Fruit fly (Drosophila melanogaster) whole organism, wandering third instar larva: ENCODE data around the gene CG31804.
A peak's percentile ranks its signal among the peaks of the same experiment; 100 is the strongest.

Experiments used
- Abd-B ChIP-seq: fragments of >200 bp; optimal IDR thresholded peaks from 2 replicates; lab custom pipeline; 2017; ENCODE audit warnings: missing biosample characterization, missing genetic modification characterization
- CG32264 ChIP-seq: fragments of 200-800 bp; sonication (Bioruptor generic); optimal IDR thresholded peaks from 2 replicates; lab custom pipeline; 2016; ENCODE audit warnings: missing biosample characterization, missing genetic modification characterization
- CG9705 ChIP-seq: fragments of 200-800 bp; sonication (Bioruptor generic); optimal IDR thresholded peaks from 2 replicates; lab custom pipeline; 2018; ENCODE audit warnings: missing biosample characterization, mild to moderate bottlenecking, missing genetic modification characterization
- CrebA ChIP-seq: fragments of 200-800 bp; sonication (Bioruptor generic); optimal IDR thresholded peaks from 2 replicates; lab custom pipeline; 2016; ENCODE audit warnings: missing biosample characterization, mild to moderate bottlenecking, missing genetic modification characterization, borderline replicate concordance
- Dfd ChIP-seq: fragments of >200 bp; optimal IDR thresholded peaks from 2 replicates; lab custom pipeline; 2017; ENCODE audit warnings: missing biosample characterization, missing genetic modification characterization
- Dif ChIP-seq: fragments of 200-275, 200-300 bp; sonication (Bioruptor generic); optimal IDR thresholded peaks from 2 replicates; lab custom pipeline; 2018; ENCODE audit warnings: missing biosample characterization, missing genetic modification characterization; ENCODE audit not compliant: partially characterized antibody
- HLH106 ChIP-seq: fragments of 200-800 bp; optimal IDR thresholded peaks from 3 replicates; lab custom pipeline; 2019; ENCODE audit warnings: missing biosample characterization, mild to moderate bottlenecking, missing genetic modification characterization, moderate library complexity
- Hnf4 ChIP-seq: fragments of 200-800 bp; sonication (Bioruptor generic); optimal IDR thresholded peaks from 2 replicates; lab custom pipeline; 2016; ENCODE audit warnings: missing biosample characterization, mild to moderate bottlenecking, missing genetic modification characterization
- Hr83 ChIP-seq: fragments of 200-300 bp; sonication (Bioruptor generic); optimal IDR thresholded peaks from 2 replicates; lab custom pipeline; 2016; ENCODE audit warnings: missing biosample characterization, mild to moderate bottlenecking, missing genetic modification characterization, moderate library complexity; ENCODE audit not compliant: poor library complexity, severe bottlenecking
- Jra ChIP-seq: sonication (Bioruptor generic); optimal IDR thresholded peaks from 2 replicates; lab custom pipeline; 2016; ENCODE audit warnings: missing biosample characterization, missing genetic modification characterization
- Myc ChIP-seq: fragments of >200 bp; optimal IDR thresholded peaks from 2 replicates; lab custom pipeline; 2017
- N ChIP-seq: fragments of >200 bp; optimal IDR thresholded peaks from 2 replicates; lab custom pipeline; 2018; ENCODE audit warnings: missing biosample characterization, missing external identifiers, missing genetic modification characterization
- OdsH ChIP-seq: fragments of 200-800 bp; sonication (Bioruptor generic); optimal IDR thresholded peaks from 2 replicates; lab custom pipeline; 2016; ENCODE audit warnings: missing biosample characterization, mild to moderate bottlenecking, missing genetic modification characterization
- Rel ChIP-seq, 2 experiments: fragments of 200-800 bp; sonication (Bioruptor generic) in 1 of 2; optimal IDR thresholded peaks; 2 replicates in 1 of 2; 3 replicates in 1 of 2; lab custom pipeline; 2016 to 2019; ENCODE audit warnings: mild to moderate bottlenecking in 2 of 2, missing biosample characterization in 2 of 2, missing genetic modification characterization in 2 of 2, moderate library complexity in 1 of 2
- Sp1 ChIP-seq: fragments of 200-800 bp; sonication (Bioruptor generic); optimal IDR thresholded peaks from 3 replicates; lab custom pipeline; 2019; ENCODE audit warnings: missing biosample characterization, mild to moderate bottlenecking, missing genetic modification characterization, moderate library complexity
- Vsx2 ChIP-seq: fragments of 200-300, 225-300 bp; sonication (Bioruptor generic); optimal IDR thresholded peaks from 2 replicates; lab custom pipeline; 2018; ENCODE audit warnings: missing biosample characterization, missing genetic modification characterization; ENCODE audit not compliant: partially characterized antibody
- br ChIP-seq: fragments of 200-800 bp; sonication (Bioruptor generic); optimal IDR thresholded peaks from 2 replicates; lab custom pipeline; 2016; ENCODE audit warnings: missing biosample characterization, missing genetic modification characterization
- dmrt93B ChIP-seq: fragments of 200-800 bp; sonication (Bioruptor generic); optimal IDR thresholded peaks from 2 replicates; lab custom pipeline; 2018; ENCODE audit warnings: missing biosample characterization, mild to moderate bottlenecking, missing genetic modification characterization
- dsf ChIP-seq: sonication (Bioruptor generic); optimal IDR thresholded peaks from 2 replicates; lab custom pipeline; 2016; ENCODE audit warnings: missing biosample characterization, missing genetic modification characterization, borderline replicate concordance
- ey ChIP-seq: fragments of 200-800 bp; sonication (Bioruptor generic); optimal IDR thresholded peaks from 2 replicates; lab custom pipeline; 2016; ENCODE audit warnings: missing biosample characterization, missing genetic modification characterization
- foxo ChIP-seq, 2 experiments: fragments of 200-800 bp; sonication (Bioruptor generic); optimal IDR thresholded peaks; 2 replicates in 1 of 2; 3 replicates in 1 of 2; lab custom pipeline; 2016 to 2017; ENCODE audit warnings: missing biosample characterization in 2 of 2, missing genetic modification characterization in 2 of 2
- fru ChIP-seq: fragments of 200-800 bp; sonication (Bioruptor generic); optimal IDR thresholded peaks from 3 replicates; lab custom pipeline; 2016; ENCODE audit warnings: missing biosample characterization, mild to moderate bottlenecking, missing genetic modification characterization
- h ChIP-seq: fragments of 200-800 bp; sonication (Bioruptor generic); optimal IDR thresholded peaks from 3 replicates; lab custom pipeline; 2016; ENCODE audit warnings: missing biosample characterization, mild to moderate bottlenecking, missing genetic modification characterization
- lola ChIP-seq: fragments of >200 bp; optimal IDR thresholded peaks from 2 replicates; lab custom pipeline; 2017; ENCODE audit warnings: missing biosample characterization, missing genetic modification characterization
- pan ChIP-seq: fragments of >200 bp; optimal IDR thresholded peaks from 2 replicates; lab custom pipeline; 2017
- psq ChIP-seq: fragments of 200-800 bp; sonication (Bioruptor generic); optimal IDR thresholded peaks from 3 replicates; lab custom pipeline; 2017; ENCODE audit warnings: missing biosample characterization, mild to moderate bottlenecking, missing genetic modification characterization, moderate library complexity
- rgr ChIP-seq: fragments of 200-800 bp; sonication (Bioruptor generic); optimal IDR thresholded peaks from 3 replicates; lab custom pipeline; 2016; ENCODE audit warnings: missing biosample characterization, mild to moderate bottlenecking, missing genetic modification characterization
- sv ChIP-seq: fragments of 200-800 bp; sonication (Bioruptor generic); optimal IDR thresholded peaks from 3 replicates; lab custom pipeline; 2016; ENCODE audit warnings: missing biosample characterization, missing genetic modification characterization
- tai ChIP-seq: sonication (Bioruptor generic); optimal IDR thresholded peaks from 2 replicates; lab custom pipeline; 2016; ENCODE audit warnings: missing biosample characterization, missing genetic modification characterization
- usp ChIP-seq: fragments of >200 bp; optimal IDR thresholded peaks from 2 replicates; lab custom pipeline; 2017; ENCODE audit warnings: missing biosample characterization, missing genetic modification characterization
- woc ChIP-seq: sonication (Bioruptor generic); optimal IDR thresholded peaks from 2 replicates; lab custom pipeline; 2016; ENCODE audit warnings: missing biosample characterization, mild to moderate bottlenecking, missing genetic modification characterization

Gene CG31804

DNA sequence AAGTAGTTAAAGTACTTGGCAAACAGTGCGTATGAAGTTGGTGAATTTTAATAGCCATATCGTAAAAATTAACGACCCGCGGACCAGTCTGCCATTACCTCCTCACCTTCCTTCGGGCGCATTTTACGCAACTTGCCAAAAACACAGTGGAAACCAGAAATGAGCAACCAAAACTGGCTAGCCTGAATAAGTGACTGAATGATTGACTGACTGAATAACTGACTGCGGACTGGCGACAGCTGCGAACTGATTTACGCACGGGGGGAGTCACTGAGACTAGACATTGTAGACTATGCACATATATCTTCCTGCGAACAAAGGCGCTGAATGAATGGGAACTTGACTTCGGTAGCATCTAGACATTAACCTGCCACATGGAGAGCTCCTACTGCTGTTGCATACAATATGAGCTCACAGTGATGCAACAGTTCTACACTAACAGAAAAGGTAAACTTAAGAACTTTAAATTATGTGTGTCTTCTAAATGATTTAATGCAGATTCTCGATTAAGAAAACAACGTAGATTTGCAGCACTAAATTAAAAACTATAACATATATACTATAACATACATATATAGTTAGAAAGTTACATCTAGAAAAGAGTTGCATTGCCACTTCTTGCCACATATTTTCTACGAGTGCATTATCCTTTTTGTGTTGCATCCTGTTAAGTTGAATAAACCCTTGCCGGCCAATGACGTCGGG is 12.8 kb downstream of the CG31804 start:
- TF ChIP-seq CG32264 (GFP tag; lab: Kevin White, UChicago), result no peak
- TF ChIP-seq lola (GFP tag; lab: Kevin White, UChicago), result no peak
- no peak for TF ChIP-seq CrebA
- no peak for TF ChIP-seq sv (GFP tag; lab: Kevin White, UChicago)
- no peak for TF ChIP-seq Myc (lab: Kevin White, UChicago)
- no peak for TF ChIP-seq OdsH
- TF ChIP-seq N (GFP tag; lab: Kevin White, UChicago), result no peak
- no peak for TF ChIP-seq Dif
- TF ChIP-seq psq (GFP tag; lab: Kevin White, UChicago), result no peak
- TF ChIP-seq rgr (GFP tag; lab: Kevin White, UChicago), result no peak
- no peak for TF ChIP-seq Rel (GFP tag; optimal IDR thresholded peaks at IDR 0.05; lab: Kevin White, UChicago)
- no peak for TF ChIP-seq Rel (tag; optimal IDR thresholded peaks at IDR 0.05; lab: Kevin White, UChicago)
- no peak for TF ChIP-seq woc (GFP tag; lab: Kevin White, UChicago)
- no peak for TF ChIP-seq CG9705

DNA sequence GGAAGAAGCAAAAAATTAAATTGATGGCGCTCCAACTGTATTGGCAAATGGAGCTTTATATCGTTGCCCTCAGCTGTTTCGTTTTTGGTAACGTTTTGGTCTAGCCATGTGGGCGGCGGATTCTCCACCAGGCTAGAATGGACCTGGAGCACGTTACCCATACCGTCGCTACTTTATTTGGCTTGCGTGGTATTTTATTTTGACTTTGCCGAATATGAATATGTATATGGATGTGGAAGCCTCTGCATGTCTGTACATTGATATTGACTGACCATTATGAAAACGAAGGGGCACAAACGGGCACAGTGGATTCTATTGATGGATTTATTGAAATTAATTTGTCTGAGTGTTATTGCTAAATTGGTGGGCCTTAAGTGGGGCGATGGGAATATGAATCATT is 14.5 kb downstream of the CG31804 start:
- TF ChIP-seq HLH106 (tag; lab: Kevin White, UChicago), result no peak
- TF ChIP-seq CG9705, result no peak

DNA sequence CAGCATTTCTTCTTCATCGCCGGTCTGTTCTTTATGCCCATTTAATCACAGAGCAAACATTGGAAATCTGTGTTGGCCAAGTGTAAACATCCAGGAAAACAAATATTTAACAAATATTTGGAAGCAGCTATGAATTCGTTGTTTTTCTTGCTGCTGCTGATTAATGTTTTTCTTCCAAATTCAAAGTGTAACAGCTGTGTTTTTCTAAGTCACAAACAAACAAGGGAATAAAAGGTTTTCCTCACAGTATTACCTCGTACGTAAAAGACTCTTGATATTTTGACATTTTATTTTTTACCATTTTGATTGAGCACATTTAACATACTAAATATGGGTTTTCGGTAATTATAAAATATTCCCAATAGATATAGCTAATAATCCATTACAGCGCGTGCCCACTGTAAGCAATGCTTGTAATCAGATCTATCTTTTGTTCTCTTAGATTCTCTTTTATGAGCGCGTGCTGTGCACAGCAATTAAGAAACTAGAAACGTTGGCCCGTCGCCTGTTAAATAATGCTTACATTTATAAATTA is 15.5 kb downstream of the CG31804 start:
- no peak for TF ChIP-seq Rel (GFP tag; optimal IDR thresholded peaks at IDR 0.05; lab: Kevin White, UChicago)
- no peak for TF ChIP-seq Rel (tag; optimal IDR thresholded peaks at IDR 0.05; lab: Kevin White, UChicago)
- peak in 1 of 2 experiments; percentile 69 for TF ChIP-seq foxo (GFP tag; optimal IDR thresholded peaks at IDR 0.05; lab: Kevin White, UChicago)
- no peak for TF ChIP-seq Abd-B (GFP tag; lab: Kevin White, UChicago)
- peak; percentile 64 for TF ChIP-seq br (GFP tag; lab: Kevin White, UChicago)
- peak; percentile 79 for TF ChIP-seq Hnf4
- peak; percentile 10 for TF ChIP-seq dmrt93B (GFP tag; lab: Kevin White, UChicago)
- TF ChIP-seq fru, result peak; percentile 78
- peak; percentile 12 for TF ChIP-seq CG32264 (GFP tag; lab: Kevin White, UChicago)
- no peak for TF ChIP-seq N (GFP tag; lab: Kevin White, UChicago)
- TF ChIP-seq Jra, result peak; percentile 54
- peak; percentile 70 for TF ChIP-seq HLH106 (tag; lab: Kevin White, UChicago)
- TF ChIP-seq pan (lab: Kevin White, UChicago), result no peak
- peak; percentile 62 for TF ChIP-seq h
- no peak for TF ChIP-seq Dfd (GFP tag; lab: Kevin White, UChicago)
- TF ChIP-seq rgr (GFP tag; lab: Kevin White, UChicago), result peak; percentile 74
- peak; percentile 76 for TF ChIP-seq Hr83 (GFP tag; lab: Kevin White, UChicago)
- TF ChIP-seq sv (GFP tag; lab: Kevin White, UChicago), result peak; percentile 91
- no peak for TF ChIP-seq usp
- TF ChIP-seq psq (GFP tag; lab: Kevin White, UChicago), result peak; percentile 60
- TF ChIP-seq woc (GFP tag; lab: Kevin White, UChicago), result no peak
- TF ChIP-seq Sp1, result peak; percentile 57
- TF ChIP-seq tai (GFP tag; lab: Kevin White, UChicago), result peak; percentile 55
- peak; percentile 71 for TF ChIP-seq ey (GFP tag; lab: Kevin White, UChicago)
- TF ChIP-seq OdsH, result peak; percentile 66
- TF ChIP-seq Vsx2 (GFP tag; lab: Kevin White, UChicago), result no peak

DNA sequence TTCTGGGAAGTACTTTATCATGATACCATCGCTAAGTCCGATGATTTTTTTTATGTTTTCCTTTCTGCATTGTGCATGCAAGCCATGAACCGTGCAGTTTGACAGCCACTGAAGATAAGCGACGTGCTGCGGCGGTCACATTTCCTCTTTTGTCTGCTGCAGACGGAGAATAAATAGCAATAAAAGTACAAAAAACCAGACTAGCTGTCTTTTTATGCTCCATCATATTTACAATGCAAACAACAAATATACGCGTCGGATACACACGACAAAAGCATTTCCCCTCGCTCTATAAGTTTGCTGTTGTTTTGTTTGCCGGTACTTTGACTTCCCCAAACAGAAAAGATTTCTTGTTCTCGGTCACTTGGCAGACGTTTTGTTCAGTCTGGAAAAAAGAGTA is 16.5 kb downstream of the CG31804 start:
- no peak for TF ChIP-seq pan (lab: Kevin White, UChicago)
- TF ChIP-seq dsf (GFP tag; lab: Kevin White, UChicago), result no peak
- peak; percentile 26 for TF ChIP-seq Hr83 (GFP tag; lab: Kevin White, UChicago)
- no peak for TF ChIP-seq Sp1
- no peak for TF ChIP-seq woc (GFP tag; lab: Kevin White, UChicago)
- TF ChIP-seq ey (GFP tag; lab: Kevin White, UChicago), result no peak
- peak; percentile 21 for TF ChIP-seq sv (GFP tag; lab: Kevin White, UChicago)
- no peak for TF ChIP-seq dmrt93B (GFP tag; lab: Kevin White, UChicago)
- no peak for TF ChIP-seq foxo (GFP tag; optimal IDR thresholded peaks at IDR 0.05; lab: Kevin White, UChicago)
- no peak for TF ChIP-seq tai (GFP tag; lab: Kevin White, UChicago)
- TF ChIP-seq OdsH, result no peak
